Worm (Caenorhabditis elegans) whole organism, L3 larva: ENCODE measurements around the gene H12D21.6.

Source experiments
- R02D3.7 ChIP-seq: fragments of 150-350 bp; optimal IDR thresholded peaks from 2 replicates; lab custom pipeline; 2014; ENCODE audit warnings: missing biosample characterization, missing genetic modification characterization
- aly-2 ChIP-seq: fragments of 150-350 bp; optimal IDR thresholded peaks from 2 replicates; lab custom pipeline; 2014; ENCODE audit warnings: missing biosample characterization, missing genetic modification characterization
- ama-1 ChIP-seq: fragments of 150-350 bp; optimal IDR thresholded peaks from 2 replicates; lab custom pipeline; 2018
- ceh-28 ChIP-seq: fragments of 150-350 bp; optimal IDR thresholded peaks from 2 replicates; lab custom pipeline; 2014; ENCODE audit warnings: missing biosample characterization, missing genetic modification reagents, missing genetic modification characterization
- daf-12 ChIP-seq: fragments of 150-350 bp; optimal IDR thresholded peaks from 2 replicates; lab custom pipeline; 2014; ENCODE audit warnings: missing biosample characterization, missing genetic modification reagents, missing genetic modification characterization
- elt-2 ChIP-seq: sonication (generic microtip); optimal IDR thresholded peaks from 2 replicates; lab custom pipeline; 2016; ENCODE audit warnings: missing genetic modification reagents, mild to moderate bottlenecking, missing genetic modification characterization, missing compliant biosample characterization
- hmg-11 ChIP-seq: sonication (generic microtip); optimal IDR thresholded peaks from 2 replicates; lab custom pipeline; 2016; ENCODE audit warnings: missing genetic modification characterization, missing compliant biosample characterization
- jun-1 ChIP-seq: fragments of 150-350 bp; optimal IDR thresholded peaks from 2 replicates; lab custom pipeline; 2014; ENCODE audit warnings: missing biosample characterization, missing genetic modification reagents, missing genetic modification characterization
- lin-39 ChIP-seq: fragments of 150-350 bp; optimal IDR thresholded peaks from 2 replicates; lab custom pipeline; 2018; ENCODE audit warnings: missing biosample characterization, missing genetic modification reagents, missing genetic modification characterization
- lsy-12 ChIP-seq: sonication (generic microtip); optimal IDR thresholded peaks from 2 replicates; lab custom pipeline; 2016; ENCODE audit warnings: mild to moderate bottlenecking, missing genetic modification characterization, missing compliant biosample characterization
- mdl-1 ChIP-seq: fragments of 150-350 bp; optimal IDR thresholded peaks from 2 replicates; lab custom pipeline; 2014; ENCODE audit warnings: missing biosample characterization, missing genetic modification characterization
- nfya-1 ChIP-seq: sonication (generic microtip); optimal IDR thresholded peaks from 2 replicates; lab custom pipeline; 2017; ENCODE audit warnings: missing genetic modification characterization, mild to moderate bottlenecking, missing compliant biosample characterization, antibody characterized with exemption, moderate library complexity; ENCODE audit not compliant: insufficient read depth
- nhr-23 ChIP-seq: fragments of 150-350 bp; optimal IDR thresholded peaks from 2 replicates; lab custom pipeline; 2014; ENCODE audit warnings: missing biosample characterization, missing genetic modification reagents, missing genetic modification characterization
- nhr-25 ChIP-seq: sonication (generic microtip); optimal IDR thresholded peaks from 2 replicates; lab custom pipeline; 2017; ENCODE audit warnings: missing biosample characterization, missing genetic modification characterization
- nhr-43 ChIP-seq: sonication (generic microtip); optimal IDR thresholded peaks from 2 replicates; lab custom pipeline; 2016; ENCODE audit warnings: mild to moderate bottlenecking, missing genetic modification characterization, missing compliant biosample characterization; ENCODE audit not compliant: poor library complexity, severe bottlenecking
- nhr-67 ChIP-seq: fragments of 150-350 bp; optimal IDR thresholded peaks from 2 replicates; lab custom pipeline; 2014; ENCODE audit warnings: missing biosample characterization, missing genetic modification characterization
- pha-4 ChIP-seq: fragments of 150-350 bp; optimal IDR thresholded peaks from 2 replicates; lab custom pipeline; 2014; ENCODE audit warnings: missing biosample characterization, missing genetic modification reagents, missing genetic modification characterization
- pqm-1 ChIP-seq: fragments of 150-350 bp; optimal IDR thresholded peaks from 2 replicates; lab custom pipeline; 2017; ENCODE audit warnings: missing biosample characterization, missing genetic modification characterization, inconsistent platforms
- skn-1 ChIP-seq: fragments of 150-350 bp; optimal IDR thresholded peaks from 2 replicates; lab custom pipeline; 2014; ENCODE audit warnings: missing biosample characterization, missing genetic modification characterization
- unc-62 ChIP-seq: fragments of 150-350 bp; sonication (generic microtip); optimal IDR thresholded peaks from 4 replicates; lab custom pipeline; 2014; ENCODE audit warnings: missing biosample characterization, missing genetic modification reagents, missing genetic modification characterization

H12D21.6 gene

ce11 chrV:14848510-14849206, 49.0 kb downstream of the H12D21.6 start:
- TF ChIP-seq daf-12 (tag; lab: Kevin White, UChicago) (no peak), ceh-28 (tag; lab: Kevin White, UChicago) (peak; percentile 1), lsy-12 (no peak), pha-4 (tag; lab: Kevin White, UChicago) (peak; percentile 66), nhr-25 (peak; percentile 64), unc-62 (GFP tag; lab: Kevin White, UChicago) (peak; percentile 2), R02D3.7 (no peak), nfya-1 (peak; percentile 61), mdl-1 (tag; lab: Kevin White, UChicago) (peak; percentile 73), nhr-67 (tag; lab: Kevin White, UChicago) (no peak), hmg-11 (tag; lab: Kevin White, UChicago) (peak; percentile 24), nhr-43 (tag; lab: Kevin White, UChicago) (no peak), lin-39 (tag; lab: Kevin White, UChicago) (peak; percentile 28), aly-2 (tag; lab: Kevin White, UChicago) (no peak), skn-1 (tag; lab: Kevin White, UChicago) (peak; percentile 10), elt-2 (peak; percentile 76), jun-1 (tag; lab: Kevin White, UChicago) (peak; percentile 7), ama-1 (peak; percentile 80), nhr-23 (tag; lab: Kevin White, UChicago) (peak; percentile 51), pqm-1 (tag; lab: Kevin White, UChicago) (peak; percentile 11)
